Fruit fly (Drosophila melanogaster) whole organism, prepupa: ENCODE measurements around the gene sti.
A peak's percentile ranks its signal among the peaks of the same experiment; 100 is the strongest.

Source experiments
- Blimp-1 ChIP-seq: fragments of 200-800 bp; sonication (Bioruptor generic); optimal IDR thresholded peaks from 3 replicates; lab custom pipeline; 2017; ENCODE audit warnings: missing biosample characterization, missing genetic modification characterization, mild to moderate bottlenecking, moderate library complexity, missing genetic modification reagents
- CG10631 ChIP-seq: fragments of 200-800 bp; sonication (Bioruptor generic); optimal IDR thresholded peaks from 2 replicates; lab custom pipeline; 2016; ENCODE audit warnings: missing biosample characterization, missing genetic modification characterization
- CG10669 ChIP-seq: fragments of 200-800 bp; sonication (Bioruptor generic); optimal IDR thresholded peaks from 3 replicates; lab custom pipeline; 2018; ENCODE audit warnings: missing biosample characterization, mild to moderate bottlenecking, missing genetic modification characterization, moderate library complexity
- CG11294 ChIP-seq: fragments of 200-800 bp; sonication (Bioruptor generic); IDR thresholded peaks from 2 replicates; pipeline ENCODE4 v1.3.6; 2022; ENCODE audit warnings: missing biosample characterization, missing genetic modification characterization
- CG11762 ChIP-seq: fragments of 200-800 bp; sonication (Bioruptor generic); optimal IDR thresholded peaks from 3 replicates; lab custom pipeline; 2016; ENCODE audit warnings: missing biosample characterization, missing genetic modification characterization; ENCODE audit not compliant: insufficient read depth
- CG11902 ChIP-seq: fragments of 200-800 bp; sonication (Bioruptor generic); optimal IDR thresholded peaks from 3 replicates; lab custom pipeline; 2016; ENCODE audit warnings: missing biosample characterization, missing genetic modification characterization
- CG15336 ChIP-seq: fragments of 200-800 bp; sonication (Bioruptor generic); IDR thresholded peaks from 2 replicates; pipeline ENCODE4 v1.3.6; 2022; ENCODE audit warnings: missing biosample characterization, missing genetic modification characterization
- CG1621 ChIP-seq: fragments of 200-800 bp; sonication (Bioruptor generic); optimal IDR thresholded peaks from 3 replicates; lab custom pipeline; 2018; ENCODE audit warnings: missing biosample characterization, mild to moderate bottlenecking, missing genetic modification characterization
- CG16779 ChIP-seq: fragments of 200-800 bp; sonication (Bioruptor generic); optimal IDR thresholded peaks from 3 replicates; lab custom pipeline; 2017; ENCODE audit warnings: missing biosample characterization, mild to moderate bottlenecking, missing genetic modification characterization
- CG3032 ChIP-seq: fragments of 200-800 bp; optimal IDR thresholded peaks from 2 replicates; lab custom pipeline; 2019; ENCODE audit warnings: missing biosample characterization, mild to moderate bottlenecking, missing genetic modification characterization, moderate library complexity
- CG31627 ChIP-seq: fragments of 200-800 bp; sonication (Bioruptor generic); optimal IDR thresholded peaks from 3 replicates; lab custom pipeline; 2016; ENCODE audit warnings: missing biosample characterization, missing genetic modification characterization
- CG34406 ChIP-seq: fragments of 200-800 bp; sonication (Bioruptor generic); optimal IDR thresholded peaks from 3 replicates; lab custom pipeline; 2016; ENCODE audit warnings: missing biosample characterization, missing genetic modification characterization
- CG4318 ChIP-seq: fragments of 200-800 bp; sonication (Bioruptor generic); optimal IDR thresholded peaks from 3 replicates; lab custom pipeline; 2017; ENCODE audit warnings: missing biosample characterization, mild to moderate bottlenecking, missing genetic modification characterization
- CG6163 ChIP-seq: fragments of 200-800 bp; sonication (Bioruptor generic); IDR thresholded peaks from 3 replicates; pipeline ENCODE4 v1.3.6; 2022; ENCODE audit warnings: missing biosample characterization, missing genetic modification characterization
- CG6276 ChIP-seq: fragments of 200-800 bp; sonication (Bioruptor generic); optimal IDR thresholded peaks from 2 replicates; lab custom pipeline; 2017; ENCODE audit warnings: missing biosample characterization, mild to moderate bottlenecking, missing genetic modification characterization
- CG6792 ChIP-seq: fragments of 200-800 bp; sonication (Bioruptor generic); optimal IDR thresholded peaks from 3 replicates; lab custom pipeline; 2016; ENCODE audit warnings: missing biosample characterization, missing genetic modification characterization
- CG6854 ChIP-seq: fragments of 200-800 bp; sonication (Bioruptor generic); optimal IDR thresholded peaks from 2 replicates; lab custom pipeline; 2017; ENCODE audit warnings: missing biosample characterization, mild to moderate bottlenecking, missing genetic modification characterization
- CG8319 ChIP-seq: fragments of 200-800 bp; sonication (Bioruptor generic); optimal IDR thresholded peaks from 3 replicates; lab custom pipeline; 2016; ENCODE audit warnings: missing biosample characterization, missing genetic modification characterization
- CG8632 ChIP-seq: fragments of 200-800 bp; sonication (Bioruptor generic); optimal IDR thresholded peaks from 3 replicates; lab custom pipeline; 2016; ENCODE audit warnings: missing biosample characterization, missing genetic modification characterization
- CG9139 ChIP-seq: fragments of 200-800 bp; sonication (Bioruptor generic); optimal IDR thresholded peaks from 3 replicates; lab custom pipeline; 2017; ENCODE audit warnings: missing biosample characterization, mild to moderate bottlenecking, missing genetic modification characterization
- Eip75B ChIP-seq: fragments of 200-800 bp; sonication (Bioruptor generic); optimal IDR thresholded peaks from 3 replicates; lab custom pipeline; 2016; ENCODE audit warnings: missing biosample characterization, missing genetic modification characterization
- Eip93F ChIP-seq: fragments of 200-800 bp; sonication (Bioruptor generic); optimal IDR thresholded peaks from 2 replicates; lab custom pipeline; 2016; ENCODE audit warnings: missing biosample characterization, mild to moderate bottlenecking, missing genetic modification characterization
- Ets21C ChIP-seq: fragments of 200-800 bp; sonication (Bioruptor generic); optimal IDR thresholded peaks from 3 replicates; lab custom pipeline; 2016; ENCODE audit warnings: missing biosample characterization, missing genetic modification characterization
- Ets96B ChIP-seq: fragments of 200-800 bp; optimal IDR thresholded peaks from 2 replicates; lab custom pipeline; 2019; ENCODE audit warnings: missing biosample characterization, mild to moderate bottlenecking, missing genetic modification characterization, moderate library complexity
- Gug ChIP-seq: fragments of 200-800 bp; sonication (Bioruptor generic); IDR thresholded peaks from 2 replicates; pipeline ENCODE4 v1.3.6; 2022; ENCODE audit warnings: missing biosample characterization, missing genetic modification characterization
- Hr38 ChIP-seq: sonication (Bioruptor generic); optimal IDR thresholded peaks from 2 replicates; lab custom pipeline; 2016; ENCODE audit warnings: missing biosample characterization, missing genetic modification characterization
- Hr39 ChIP-seq: fragments of 200-800 bp; sonication (Bioruptor generic); optimal IDR thresholded peaks from 2 replicates; lab custom pipeline; 2016; ENCODE audit warnings: missing biosample characterization, missing genetic modification characterization
- Hr4 ChIP-seq: fragments of 200-800 bp; sonication (Bioruptor generic); optimal IDR thresholded peaks from 3 replicates; lab custom pipeline; 2016; ENCODE audit warnings: missing biosample characterization, missing genetic modification characterization
- Lpt ChIP-seq: fragments of 200-800 bp; sonication (Bioruptor generic); optimal IDR thresholded peaks from 3 replicates; lab custom pipeline; 2016; ENCODE audit warnings: missing biosample characterization, missing genetic modification characterization
- Met ChIP-seq: fragments of 200-800 bp; sonication (Bioruptor generic); optimal IDR thresholded peaks from 3 replicates; lab custom pipeline; 2016; ENCODE audit warnings: missing biosample characterization, missing genetic modification characterization
- OdsH ChIP-seq: fragments of 200-800 bp; sonication (Bioruptor generic); optimal IDR thresholded peaks from 3 replicates; lab custom pipeline; 2016; ENCODE audit warnings: missing biosample characterization, missing genetic modification characterization
- Smox ChIP-seq: fragments of 200-800 bp; sonication (Bioruptor generic); optimal IDR thresholded peaks from 3 replicates; lab custom pipeline; 2016; ENCODE audit warnings: missing biosample characterization, missing genetic modification characterization
- Sox102F ChIP-seq: fragments of 200-800 bp; sonication (Bioruptor generic); optimal IDR thresholded peaks from 2 replicates; lab custom pipeline; 2016; ENCODE audit warnings: missing biosample characterization, mild to moderate bottlenecking, missing genetic modification characterization
- Sox14 ChIP-seq: fragments of 200-800 bp; sonication (Bioruptor generic); optimal IDR thresholded peaks from 3 replicates; lab custom pipeline; 2016; ENCODE audit warnings: missing biosample characterization, missing genetic modification characterization
- Sox15 ChIP-seq: fragments of 200-800 bp; sonication (Bioruptor generic); optimal IDR thresholded peaks from 3 replicates; lab custom pipeline; 2016; ENCODE audit warnings: missing biosample characterization, missing genetic modification characterization
- achi ChIP-seq: fragments of 200-800 bp; sonication (Bioruptor generic); optimal IDR thresholded peaks from 3 replicates; lab custom pipeline; 2016; ENCODE audit warnings: missing biosample characterization, missing genetic modification characterization
- acj6 ChIP-seq: fragments of 200-800 bp; sonication (Bioruptor generic); optimal IDR thresholded peaks from 3 replicates; lab custom pipeline; 2016; ENCODE audit warnings: missing biosample characterization, missing genetic modification characterization
- dsx ChIP-seq: fragments of 200-800 bp; optimal IDR thresholded peaks from 3 replicates; lab custom pipeline; 2019; ENCODE audit warnings: missing biosample characterization, mild to moderate bottlenecking, missing genetic modification characterization, moderate library complexity; ENCODE audit not compliant: poor library complexity, severe bottlenecking
- eg ChIP-seq: fragments of 200-800 bp; sonication (Bioruptor generic); IDR thresholded peaks from 3 replicates; pipeline ENCODE4 v1.3.6; 2022; ENCODE audit warnings: missing biosample characterization, missing genetic modification characterization
- esn ChIP-seq: fragments of 200-800 bp; sonication (Bioruptor generic); optimal IDR thresholded peaks from 2 replicates; lab custom pipeline; 2016; ENCODE audit warnings: missing biosample characterization, mild to moderate bottlenecking, missing genetic modification characterization, moderate library complexity
- fkh ChIP-seq: fragments of 200-800 bp; sonication (Bioruptor generic); optimal IDR thresholded peaks from 3 replicates; lab custom pipeline; 2017; ENCODE audit warnings: missing biosample characterization, mild to moderate bottlenecking, missing genetic modification characterization, moderate library complexity
- lz ChIP-seq: fragments of 200-800 bp; sonication (Bioruptor generic); optimal IDR thresholded peaks from 3 replicates; lab custom pipeline; 2016; ENCODE audit warnings: missing biosample characterization, missing genetic modification characterization
- salr ChIP-seq, 2 experiments: fragments of 200-800 bp; sonication (Bioruptor generic); optimal IDR thresholded peaks; 3 replicates each; lab custom pipeline; 2016 to 2018; ENCODE audit warnings: missing biosample characterization in 2 of 2, missing genetic modification characterization in 2 of 2, mild to moderate bottlenecking in 1 of 2
- spab ChIP-seq: fragments of 200-800 bp; sonication (Bioruptor generic); optimal IDR thresholded peaks from 2 replicates; lab custom pipeline; 2017; ENCODE audit warnings: missing biosample characterization, mild to moderate bottlenecking, missing genetic modification characterization, missing genetic modification reagents
- ss ChIP-seq, 2 experiments: fragments of 200-800 bp; sonication (Bioruptor generic); optimal IDR thresholded peaks; 2 replicates in 1 of 2; 3 replicates in 1 of 2; lab custom pipeline; 2017 to 2018; ENCODE audit warnings: mild to moderate bottlenecking in 2 of 2, missing biosample characterization in 2 of 2, missing genetic modification characterization in 2 of 2, moderate library complexity in 1 of 2
- svp ChIP-seq: fragments of 200-800 bp; sonication (Bioruptor generic); peaks from one replicate; lab custom pipeline; 2016; ENCODE audit warnings: missing biosample characterization, missing genetic modification characterization
- vri ChIP-seq: fragments of 200-800 bp; sonication (Bioruptor generic); optimal IDR thresholded peaks from 3 replicates; lab custom pipeline; 2016; ENCODE audit warnings: missing biosample characterization, mild to moderate bottlenecking, missing genetic modification characterization

Gene sti

DNA sequence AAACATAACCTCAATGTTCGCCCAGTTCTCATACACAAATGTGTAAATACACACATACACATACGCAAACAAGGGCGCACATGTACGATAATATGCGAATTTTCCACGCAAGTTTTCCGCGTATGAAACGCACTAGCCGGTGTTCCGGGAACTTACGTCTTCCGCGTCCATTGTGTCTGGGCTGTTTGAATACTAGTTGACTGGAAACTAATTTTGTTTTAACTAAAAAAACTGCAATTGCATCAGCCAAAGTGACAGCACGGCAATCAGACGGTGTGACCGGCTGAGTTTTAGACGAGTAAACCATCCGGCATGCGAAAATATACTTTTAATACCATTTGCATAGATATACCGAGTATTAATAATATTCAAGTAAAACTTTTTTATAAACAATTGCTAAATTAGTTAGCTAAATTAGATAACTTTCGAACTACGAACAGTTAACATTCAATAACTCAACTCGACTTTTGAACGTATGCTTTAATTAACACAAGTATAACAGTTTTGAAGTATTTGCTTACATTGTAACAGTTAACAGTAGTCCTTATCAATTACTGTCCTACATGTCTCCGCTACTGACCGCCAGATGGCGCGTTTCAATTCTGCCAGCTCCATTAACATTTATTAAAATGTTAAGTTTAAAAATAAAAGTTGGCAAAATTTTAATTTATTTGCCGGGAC, 12.0 kb upstream of the sti start, which contains the start of gene eIF2beta (continued):
- TF ChIP-seq OdsH (GFP tag; lab: Kevin White, UChicago) (peak; percentile 41), achi (GFP tag; lab: Kevin White, UChicago) (peak; percentile 89), Hr39 (GFP tag; lab: Kevin White, UChicago) (peak; percentile 31), Hr4 (GFP tag; lab: Kevin White, UChicago) (peak; percentile 59), CG16779 (tag; lab: Kevin White, UChicago) (no peak), CG1621 (tag; lab: Kevin White, UChicago) (peak; percentile 1), CG34406 (GFP tag; lab: Kevin White, UChicago) (peak; percentile 14), eg (GFP tag; lab: Robert Waterston, UW) (no peak), CG10631 (GFP tag; lab: Kevin White, UChicago) (no peak), CG8632 (peak; percentile 15), Hr38 (GFP tag; lab: Kevin White, UChicago) (no peak), Sox14 (GFP tag; lab: Kevin White, UChicago) (peak; percentile 18), Eip75B (GFP tag; lab: Kevin White, UChicago) (peak; percentile 16), Blimp-1 (GFP tag; lab: Kevin White, UChicago) (no peak), lz (GFP tag; lab: Kevin White, UChicago) (peak; percentile 11), dsx (peak; percentile 100), Ets21C (no peak), ss (GFP tag; optimal IDR thresholded peaks at IDR 0.05; lab: Kevin White, UChicago) (no peak), CG31627 (peak; percentile 32), acj6 (GFP tag; lab: Kevin White, UChicago) (peak; percentile 48), vri (GFP tag; lab: Kevin White, UChicago) (peak; percentile 44), CG15336 (GFP tag; lab: Robert Waterston, UW) (no peak), CG4318 (GFP tag; lab: Kevin White, UChicago) (no peak), Lpt (no peak), CG6163 (GFP tag; lab: Robert Waterston, UW) (no peak), Gug (GFP tag; lab: Robert Waterston, UW) (no peak), Met (GFP tag; lab: Kevin White, UChicago) (peak; percentile 74), esn (GFP tag; lab: Kevin White, UChicago) (peak; percentile 71), CG10669 (no peak), CG3032 (tag; lab: Kevin White, UChicago) (no peak)

DNA sequence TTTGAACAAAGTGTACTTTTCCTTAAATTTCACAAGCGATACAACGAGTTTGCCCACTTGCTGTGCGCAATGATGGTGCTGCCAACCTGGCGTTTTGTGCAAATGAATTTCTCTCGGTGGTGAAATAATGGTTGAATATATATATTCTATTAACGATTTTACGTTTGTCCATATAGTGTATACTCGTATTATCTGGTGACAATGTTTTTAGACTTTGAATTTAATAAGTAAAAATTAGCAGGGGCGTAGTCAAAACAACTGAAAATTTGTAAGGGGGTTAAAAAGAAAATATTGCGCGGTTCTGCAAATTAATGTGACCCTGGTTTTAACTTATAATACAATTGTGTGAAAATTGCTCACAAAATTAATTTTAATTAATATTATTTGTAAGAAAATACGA, 9.3 kb upstream of the sti start, which contains the start of the genes ver and Gcn5:
Gene ver, plus strand, starts transcription at position 47 of the 400 bp plus-strand sequence.
Gene Gcn5, minus strand, starts transcription at position 74 of the 400 bp plus-strand sequence.
- peak; percentile 96 for TF ChIP-seq Gug (GFP tag; lab: Robert Waterston, UW)
- peak; percentile 95 for TF ChIP-seq Sox15
- peak; percentile 97 for TF ChIP-seq Hr39 (GFP tag; lab: Kevin White, UChicago)
- TF ChIP-seq Hr4 (GFP tag; lab: Kevin White, UChicago): peak; percentile 97
- TF ChIP-seq OdsH (GFP tag; lab: Kevin White, UChicago): peak; percentile 98
- TF ChIP-seq achi (GFP tag; lab: Kevin White, UChicago): peak; percentile 97
- peak; percentile 91 to 95 for TF ChIP-seq salr (GFP tag; optimal IDR thresholded peaks at IDR 0.05; lab: Kevin White, UChicago)
- peak; percentile 97 for TF ChIP-seq CG34406 (GFP tag; lab: Kevin White, UChicago)
- TF ChIP-seq lz (GFP tag; lab: Kevin White, UChicago): peak; percentile 98
- peak; percentile 97 for TF ChIP-seq Smox (GFP tag; lab: Kevin White, UChicago)
- TF ChIP-seq svp (GFP tag; lab: Kevin White, UChicago): peak; percentile 99
- TF ChIP-seq Ets96B (tag; lab: Kevin White, UChicago): peak; percentile 91
- peak; percentile 71 for TF ChIP-seq fkh
- TF ChIP-seq CG9139 (GFP tag; lab: Kevin White, UChicago): peak; percentile 82
- TF ChIP-seq CG11902 (GFP tag; lab: Kevin White, UChicago): peak; percentile 92
- peak; percentile 95 for TF ChIP-seq CG8319 (GFP tag; lab: Kevin White, UChicago)
- peak; percentile 95 for TF ChIP-seq Lpt
- TF ChIP-seq CG6854 (GFP tag; lab: Kevin White, UChicago): peak; percentile 93
- peak; percentile 96 for TF ChIP-seq CG10631 (GFP tag; lab: Kevin White, UChicago)
- TF ChIP-seq CG11762: peak; percentile 92
- TF ChIP-seq CG6792 (GFP tag; lab: Kevin White, UChicago): peak; percentile 94
- TF ChIP-seq CG4318 (GFP tag; lab: Kevin White, UChicago): peak; percentile 94
- peak; percentile 90 for TF ChIP-seq Eip93F (GFP tag; lab: Kevin White, UChicago)
- TF ChIP-seq Eip75B (GFP tag; lab: Kevin White, UChicago): peak; percentile 96
- TF ChIP-seq spab: peak; percentile 89
- peak; percentile 96 for TF ChIP-seq CG6276 (GFP tag; lab: Kevin White, UChicago)
- TF ChIP-seq ss (GFP tag; optimal IDR thresholded peaks at IDR 0.05; lab: Kevin White, UChicago): peak; percentile 92
- TF ChIP-seq CG11294 (GFP tag; lab: Robert Waterston, UW): peak; percentile 95
- TF ChIP-seq esn (GFP tag; lab: Kevin White, UChicago): peak; percentile 98
- TF ChIP-seq Sox102F (GFP tag; lab: Kevin White, UChicago): peak; percentile 98
- TF ChIP-seq eg (GFP tag; lab: Robert Waterston, UW): peak; percentile 98
- TF ChIP-seq acj6 (GFP tag; lab: Kevin White, UChicago): peak; percentile 98
